Fruit fly (Drosophila melanogaster): ENCODE measurements around the gene Nepl17.

The Nepl17 gene

DNA sequence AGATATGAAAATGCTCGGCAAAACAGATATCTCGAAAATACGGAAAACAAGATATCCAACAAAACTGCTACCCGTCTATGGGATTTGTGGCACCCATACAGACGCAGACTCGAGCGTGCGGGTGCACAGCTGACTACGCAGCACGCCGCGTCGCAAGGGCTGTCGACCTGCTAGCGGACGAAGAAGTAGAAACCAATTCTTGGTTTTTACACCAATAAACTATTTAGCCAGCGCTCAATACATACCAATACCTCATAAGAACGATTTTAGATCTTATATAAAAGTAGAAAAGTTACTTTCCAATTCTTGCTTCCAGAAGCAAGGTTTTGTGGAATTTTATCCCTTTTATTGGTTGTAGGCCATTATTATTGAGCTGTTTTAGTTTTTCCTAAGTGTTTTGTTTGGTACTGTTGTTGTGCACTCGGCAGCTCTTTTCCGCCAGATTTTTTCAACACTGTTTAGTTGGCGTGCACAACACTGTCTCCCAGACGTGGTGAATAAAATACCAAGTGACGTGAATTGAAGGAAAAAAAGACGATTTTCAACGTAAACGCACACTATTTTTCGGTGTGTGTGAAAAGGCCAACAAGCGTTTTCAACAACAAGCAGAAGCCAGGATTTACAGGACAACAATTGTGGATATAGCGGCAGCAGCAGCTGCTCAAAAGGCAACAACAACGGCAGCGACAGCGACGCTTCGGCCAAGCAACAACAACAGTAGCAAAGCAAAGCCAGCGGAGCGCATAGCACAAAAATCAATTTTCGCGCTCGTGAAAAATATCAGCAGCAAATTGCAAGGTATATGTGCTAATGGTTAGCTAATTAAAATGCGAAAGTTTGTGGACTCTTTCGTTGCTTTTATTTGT, 16.1 kb downstream of the Nepl17 start (continued):
- TF ChIP-seq CG10366 (GFP tag; IDR thresholded peaks at IDR 0.05) (peak; percentile 40; the same call in 1 of the 2 replicates), CG34224 (GFP tag; IDR thresholded peaks at IDR 0.05; ENCODE audit: partially characterized antibody) (no peak), Med (GFP tag) (peak; percentile 98), sob (GFP tag; IDR thresholded peaks at IDR 0.05) (peak; percentile 76), CG5180 (GFP tag; optimal IDR thresholded peaks at IDR 0.05) (peak; percentile 36), crol (GFP tag; IDR thresholded peaks at IDR 0.05) (no peak), ATbp (GFP tag; optimal IDR thresholded peaks at IDR 0.05) (peak; percentile 57), CG9876 (GFP tag; optimal IDR thresholded peaks at IDR 0.05) (peak; percentile 86), unpg (GFP tag; optimal IDR thresholded peaks at IDR 0.05) (peak; percentile 74), pfk (GFP tag; optimal IDR thresholded peaks at IDR 0.05) (peak; percentile 34), schlank (tag; optimal IDR thresholded peaks at IDR 0.05) (peak; percentile 70), Bgb (GFP tag; IDR thresholded peaks at IDR 0.05; ENCODE audit: partially characterized antibody) (no peak), her (GFP tag; optimal IDR thresholded peaks at IDR 0.05) (peak; percentile 87), Xbp1 (GFP tag; optimal IDR thresholded peaks at IDR 0.05) (peak; percentile 85), Blimp-1 (GFP tag; optimal IDR thresholded peaks at IDR 0.05) (peak; percentile 71), Ada2b (GFP tag; IDR thresholded peaks at IDR 0.05) (peak; percentile 62), CG43689 (GFP tag; IDR thresholded peaks at IDR 0.05) (0 out of 2 replicates have a peak, but pooled peaks have one; percentile 6), Doc2 (GFP tag; IDR thresholded peaks at IDR 0.05) (no peak), gem (tag; optimal IDR thresholded peaks at IDR 0.05) (peak; percentile 80), trh (GFP tag; optimal IDR thresholded peaks at IDR 0.05) (peak; percentile 22), Hr78 (GFP tag; optimal IDR thresholded peaks at IDR 0.05) (peak in 1 of 2 experiments; percentile 6), Nf-YC (tag; optimal IDR thresholded peaks at IDR 0.05) (peak; percentile 77), Pdp1 (GFP tag; optimal IDR thresholded peaks at IDR 0.05) (peak; percentile 75 to 90), Doc3 (GFP tag; IDR thresholded peaks at IDR 0.05; ENCODE audit: partially characterized antibody) (no peak), ro (GFP tag; IDR thresholded peaks at IDR 0.05) (no peak), dmrt99B (tag; optimal IDR thresholded peaks at IDR 0.05) (peak; percentile 81), Awh (GFP tag; IDR thresholded peaks at IDR 0.05) (no peak), CG6272 (GFP tag; IDR thresholded peaks at IDR 0.05) (peak; percentile 64), CG12659 (GFP tag; optimal IDR thresholded peaks at IDR 0.05) (peak; percentile 90), esg (GFP tag; conservative IDR thresholded peaks at IDR 0.05) (no peak), CG11504 (tag; optimal IDR thresholded peaks at IDR 0.05) (peak; percentile 81), dm (GFP tag; optimal IDR thresholded peaks at IDR 0.05) (peak; percentile 74), CG6254 (GFP tag; optimal IDR thresholded peaks at IDR 0.05) (peak; percentile 15), CG15073 (GFP tag; optimal IDR thresholded peaks at IDR 0.05) (no peak), CG18619 (GFP tag; optimal IDR thresholded peaks at IDR 0.05) (peak; percentile 80), ewg (GFP tag; optimal IDR thresholded peaks at IDR 0.05) (peak; percentile 95), Opbp (GFP tag; IDR thresholded peaks at IDR 0.05; ENCODE audit: partially characterized antibody) (no peak), CG32772 (GFP tag; IDR thresholded peaks at IDR 0.05) (peak; percentile 59), abd-A (tag; optimal IDR thresholded peaks at IDR 0.05) (peak; percentile 89), CG14965 (GFP tag; optimal IDR thresholded peaks at IDR 0.05; ENCODE audit: borderline replicate concordance) (no peak), Hmr (GFP tag; optimal IDR thresholded peaks at IDR 0.05) (peak; percentile 86), CG16863 (GFP tag; optimal IDR thresholded peaks at IDR 0.05) (peak; percentile 78), sr (GFP tag; IDR thresholded peaks at IDR 0.05) (no peak), CG3163 (GFP tag; optimal IDR thresholded peaks at IDR 0.05) (peak; percentile 68), CG12391 (tag; optimal IDR thresholded peaks at IDR 0.05) (peak; percentile 71), unc-4 (GFP tag; IDR thresholded peaks at IDR 0.05; ENCODE audit: partially characterized antibody) (no peak), tio (GFP tag; optimal IDR thresholded peaks at IDR 0.05) (no peak)
